Fruit fly (Drosophila melanogaster): ENCODE measurements around the gene CG12576.
A peak's percentile ranks its signal among the peaks of the same experiment; 100 is the strongest.

dm6 chrX:22480612-22481011, 1.5 kb downstream of the CG12576 start:
- TF ChIP-seq pad (GFP tag; optimal IDR thresholded peaks at IDR 0.05) = peak; percentile 89
- TF ChIP-seq Hr96 (GFP tag; optimal IDR thresholded peaks at IDR 0.05) = no peak
